Worm (Caenorhabditis elegans): Measurements from ENCODE around the gene T08D10.5.

T08D10.5 gene

ce11 chrX:11916705-11917104 is 40.6 kb upstream of the T08D10.5 start, which contains the start of gene Y62H9A.13:
Gene Y62H9A.13, plus strand, starts transcription at chrX:11917005.
- no peak for TF ChIP-seq nhr-77 (tag; optimal IDR thresholded peaks at IDR 0.05)
- TF ChIP-seq lin-15B (tag; optimal IDR thresholded peaks at IDR 0.05) = no peak
- TF ChIP-seq skn-1 (tag; optimal IDR thresholded peaks at IDR 0.05) = no peak
- TF ChIP-seq elt-1 (tag; optimal IDR thresholded peaks at IDR 0.05) = no peak

ce11 chrX:11917994-11918393 is 39.4 kb upstream of the T08D10.5 start, which contains the start of gene Y62H9A.16:
Gene Y62H9A.16, plus strand, starts transcription at chrX:11918294.
- TF ChIP-seq sea-2 (GFP tag; optimal IDR thresholded peaks at IDR 0.05) (no peak), nhr-76 (tag; optimal IDR thresholded peaks at IDR 0.05) (no peak), fkh-2 (tag; optimal IDR thresholded peaks at IDR 0.05) (no peak), nhr-77 (tag; optimal IDR thresholded peaks at IDR 0.05) (no peak), egl-5 (tag; optimal IDR thresholded peaks at IDR 0.05) (no peak), ztf-11 (tag; optimal IDR thresholded peaks at IDR 0.05) (no peak), ceh-16 (tag; optimal IDR thresholded peaks at IDR 0.05) (no peak), nhr-28 (tag; optimal IDR thresholded peaks at IDR 0.05) (no peak), fkh-10 (GFP tag; optimal IDR thresholded peaks at IDR 0.05) (no peak), ceh-28 (tag; optimal IDR thresholded peaks at IDR 0.05) (no peak), ztf-4 (tag; optimal IDR thresholded peaks at IDR 0.05) (no peak), nhr-23 (tag; optimal IDR thresholded peaks at IDR 0.05) (no peak)

ce11 chrX:11920723-11921283 is 36.5 kb upstream of the T08D10.5 start, which contains the start of gene Y62H9A.14:
Gene Y62H9A.14, plus strand, starts transcription at chrX:11921233.
- TF ChIP-seq ama-1 (optimal IDR thresholded peaks at IDR 0.05) (no peak), lin-15B (tag; optimal IDR thresholded peaks at IDR 0.05) (no peak), eor-1 (tag; optimal IDR thresholded peaks at IDR 0.05) (no peak)

ce11 chrX:11924158-11924557 is 33.2 kb upstream of the T08D10.5 start, which contains the start of gene F55G7.1:
Gene F55G7.1, plus strand, starts transcription at chrX:11924433.
- peak; percentile 43 for TF ChIP-seq ceh-82 (tag; optimal IDR thresholded peaks at IDR 0.05)
- peak; percentile 25 for TF ChIP-seq nfya-1 (tag; optimal IDR thresholded peaks at IDR 0.05; ENCODE audit: insufficient read depth)
- TF ChIP-seq ztf-4 (tag; optimal IDR thresholded peaks at IDR 0.05) = no peak
- peak; percentile 9 for TF ChIP-seq lsy-12 (tag; optimal IDR thresholded peaks at IDR 0.05)
- TF ChIP-seq elt-2 (tag; optimal IDR thresholded peaks at IDR 0.05) = peak; percentile 28
- peak; percentile 83 for TF ChIP-seq nhr-25 (tag; optimal IDR thresholded peaks at IDR 0.05)
- TF ChIP-seq hmg-11 (tag; optimal IDR thresholded peaks at IDR 0.05) = peak; percentile 20
- TF ChIP-seq tbx-2 (tag; optimal IDR thresholded peaks at IDR 0.05) = peak; percentile 66
- no peak for TF ChIP-seq nhr-237 (tag; optimal IDR thresholded peaks at IDR 0.05)
- peak; percentile 82 for TF ChIP-seq nhr-77 (tag; optimal IDR thresholded peaks at IDR 0.05)
- no peak for TF ChIP-seq nhr-76 (tag; optimal IDR thresholded peaks at IDR 0.05)
- no peak for TF ChIP-seq nhr-11 (tag; optimal IDR thresholded peaks at IDR 0.05)
- peak in 1 of 3 experiments; percentile 37 for TF ChIP-seq elt-3 (tag; optimal IDR thresholded peaks at IDR 0.05)
- peak; percentile 86 for TF ChIP-seq snpc-4 (tag; optimal IDR thresholded peaks at IDR 0.05)
- TF ChIP-seq skn-1 (tag; optimal IDR thresholded peaks at IDR 0.05) = peak; percentile 19
- TF ChIP-seq nhr-43 (tag; optimal IDR thresholded peaks at IDR 0.05; ENCODE audit: poor library complexity, severe bottlenecking) = peak; percentile 71
- peak; percentile 74 for TF ChIP-seq ceh-28 (tag; optimal IDR thresholded peaks at IDR 0.05)
- peak; percentile 20 for TF ChIP-seq jun-1 (tag; optimal IDR thresholded peaks at IDR 0.05)

DNA sequence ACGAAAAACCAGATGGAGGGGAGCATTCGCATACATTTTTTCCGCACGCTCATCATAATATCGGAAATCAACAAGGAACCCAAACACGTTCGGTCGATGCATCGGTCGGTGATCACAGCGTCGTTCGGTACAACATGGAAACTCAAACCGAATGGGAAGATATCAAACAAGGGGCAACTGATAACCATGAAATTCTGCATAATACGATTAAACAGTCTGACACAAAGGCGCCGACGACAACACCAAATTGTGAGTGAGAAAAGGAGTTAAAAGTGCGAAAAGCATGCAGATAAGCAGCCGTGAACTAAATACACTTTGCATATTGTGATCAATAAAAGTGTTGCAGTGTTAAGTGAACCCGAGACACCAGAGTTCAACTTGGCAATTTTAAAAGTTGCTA is 32.1 kb upstream of the T08D10.5 start:
- TF ChIP-seq lin-15B (tag; optimal IDR thresholded peaks at IDR 0.05) = no peak
- peak; percentile 3 for TF ChIP-seq pqm-1 (tag; optimal IDR thresholded peaks at IDR 0.05)
- no peak for TF ChIP-seq nhr-11 (tag; optimal IDR thresholded peaks at IDR 0.05)
- TF ChIP-seq elt-2 (tag; optimal IDR thresholded peaks at IDR 0.05) = peak; percentile 77

DNA sequence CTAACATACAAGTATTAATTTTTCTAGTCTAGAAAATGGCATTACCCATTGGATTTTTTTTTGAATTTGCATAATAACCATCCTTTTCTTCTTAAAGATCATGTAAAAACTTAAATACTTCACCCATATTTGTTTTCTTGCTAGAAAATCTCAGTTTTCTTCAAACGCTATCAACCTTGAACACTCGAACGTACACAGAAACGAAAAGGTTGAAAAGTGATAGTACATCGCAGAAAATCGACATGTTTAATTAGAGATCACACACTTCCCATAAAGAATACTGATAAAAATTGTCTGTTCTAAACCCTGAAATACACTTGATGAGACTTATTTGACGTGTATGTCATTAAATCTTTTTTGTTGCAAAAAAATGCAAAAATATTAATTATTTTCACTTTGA is 29.8 kb upstream of the T08D10.5 start, which contains the start of gene F55G7.4:
F55G7.4 (plus strand) TSS at position 301 of the 400 bp plus-strand sequence.
- no peak for TF ChIP-seq unc-62 (GFP tag; optimal IDR thresholded peaks at IDR 0.05)
- TF ChIP-seq hmg-11 (tag; optimal IDR thresholded peaks at IDR 0.05) = no peak
- no peak for TF ChIP-seq pha-4 (tag; optimal IDR thresholded peaks at IDR 0.05)
- TF ChIP-seq lin-39 (tag; optimal IDR thresholded peaks at IDR 0.05) = no peak
- TF ChIP-seq unc-39 (tag; optimal IDR thresholded peaks at IDR 0.05) = no peak
- no peak for TF ChIP-seq nhr-11 (tag; optimal IDR thresholded peaks at IDR 0.05)
- TF ChIP-seq elt-3 (tag; optimal IDR thresholded peaks at IDR 0.05) = no peak
- TF ChIP-seq nhr-237 (tag; optimal IDR thresholded peaks at IDR 0.05) = no peak
- no peak for TF ChIP-seq ceh-28 (tag; optimal IDR thresholded peaks at IDR 0.05)
- TF ChIP-seq mml-1 (tag; optimal IDR thresholded peaks at IDR 0.05) = no peak

Data from whole organism, L3 larva.